Worm (Caenorhabditis elegans) whole organism, L4 larva: ENCODE results near the gene F11A5.17.
A peak's percentile ranks its signal among the peaks of the same experiment; 100 is the strongest.

Experiments
- D1046.2 ChIP-seq: fragments of 200-800 bp; sonication (Bioruptor generic); IDR thresholded peaks from 2 replicates; pipeline ENCODE4 v1.3.6; 2022; ENCODE audit warnings: missing genetic modification characterization, missing compliant biosample characterization
- F10B5.3 ChIP-seq: sonication (generic microtip); optimal IDR thresholded peaks from 2 replicates; lab custom pipeline; 2016; ENCODE audit warnings: mild to moderate bottlenecking, missing genetic modification characterization, missing compliant biosample characterization
- F44E2.7 ChIP-seq: fragments of 200-800 bp; sonication (Bioruptor generic); IDR thresholded peaks from 2 replicates; pipeline ENCODE4 v2.1.2; 2022; ENCODE audit warnings: missing genetic modification characterization, missing compliant biosample characterization
- F49E8.2 ChIP-seq: sonication (generic microtip); optimal IDR thresholded peaks from 2 replicates; lab custom pipeline; 2016; ENCODE audit warnings: missing compliant biosample characterization, mild to moderate bottlenecking, missing genetic modification characterization, borderline replicate concordance
- ZK337.2 ChIP-seq: fragments of 200-800 bp; sonication (Bioruptor generic); IDR thresholded peaks from 2 replicates; pipeline ENCODE4 v1.3.6; 2022; ENCODE audit warnings: missing genetic modification reagents, missing genetic modification characterization, missing compliant biosample characterization
- ceh-28 ChIP-seq: fragments of 150-350 bp; optimal IDR thresholded peaks from 2 replicates; lab custom pipeline; 2014; ENCODE audit warnings: missing biosample characterization, missing genetic modification reagents, missing genetic modification characterization
- ceh-62 ChIP-seq: sonication (generic microtip); optimal IDR thresholded peaks from 2 replicates; lab custom pipeline; 2017; ENCODE audit warnings: missing biosample characterization, missing genetic modification characterization
- daf-12 ChIP-seq: fragments of 150-350 bp; optimal IDR thresholded peaks from 2 replicates; lab custom pipeline; 2014; ENCODE audit warnings: missing biosample characterization, missing genetic modification reagents, missing genetic modification characterization
- daf-16 ChIP-seq, 3 experiments: sonication (generic microtip); optimal IDR thresholded peaks; 2 replicates each; lab custom pipeline; 2016 to 2017; ENCODE audit warnings: missing genetic modification characterization in 3 of 3, missing genetic modification reagents in 3 of 3, mild to moderate bottlenecking in 2 of 3, missing compliant biosample characterization in 2 of 3, missing biosample characterization in 1 of 3, moderate library complexity in 1 of 3
- gei-8 ChIP-seq: fragments of 200-800 bp; sonication (Bioruptor generic); optimal IDR thresholded peaks from 2 replicates; lab custom pipeline; 2018; ENCODE audit warnings: mild to moderate bottlenecking, missing genetic modification characterization, missing compliant biosample characterization
- hmg-1.1 ChIP-seq: fragments of 200-800 bp; sonication (Bioruptor generic); IDR thresholded peaks from 2 replicates; pipeline ENCODE4 v1.3.6; 2022; ENCODE audit warnings: missing genetic modification reagents, missing genetic modification characterization, missing compliant biosample characterization
- jun-1 ChIP-seq: fragments of 150-350 bp; optimal IDR thresholded peaks from 2 replicates; lab custom pipeline; 2014; ENCODE audit warnings: missing biosample characterization, missing genetic modification reagents, missing genetic modification characterization
- lin-38 ChIP-seq: fragments of 200-800 bp; sonication (Bioruptor generic); IDR thresholded peaks from 2 replicates; pipeline ENCODE4 v1.3.6; 2022; ENCODE audit warnings: missing genetic modification reagents, missing genetic modification characterization, missing compliant biosample characterization
- lsy-2 ChIP-seq, 2 experiments: fragments of 150-350 bp in 1 of 2; sonication (generic microtip) in 1 of 2; optimal IDR thresholded peaks; 2 replicates each; lab custom pipeline; 2014 to 2017; ENCODE audit warnings: missing biosample characterization in 2 of 2, missing genetic modification characterization in 2 of 2
- madf-9 ChIP-seq: fragments of 200-800 bp; sonication (Bioruptor generic); conservative IDR thresholded peaks from 2 replicates; pipeline ENCODE4 v1.3.6; 2022; ENCODE audit warnings: missing genetic modification reagents, missing genetic modification characterization, missing compliant biosample characterization
- mdt-29 ChIP-seq: fragments of 200-800 bp; sonication (Bioruptor generic); IDR thresholded peaks from 2 replicates; pipeline ENCODE4 v1.3.6; 2022; ENCODE audit warnings: missing genetic modification reagents, missing genetic modification characterization, missing compliant biosample characterization
- mep-1 ChIP-seq: fragments of 150-350 bp; sonication (generic microtip); optimal IDR thresholded peaks from 3 replicates; lab custom pipeline; 2014; ENCODE audit warnings: missing biosample characterization, missing genetic modification characterization
- mes-2 ChIP-seq: sonication (generic microtip); optimal IDR thresholded peaks from 2 replicates; lab custom pipeline; 2016; ENCODE audit warnings: missing genotype, mild to moderate bottlenecking, missing genetic modification characterization, missing compliant biosample characterization; ENCODE audit not compliant: poor library complexity, severe bottlenecking
- mxl-2 ChIP-seq: fragments of 200-800 bp; sonication (Bioruptor generic); conservative IDR thresholded peaks from 2 replicates; pipeline ENCODE4 v1.3.6; 2022; ENCODE audit warnings: missing genetic modification reagents, missing genetic modification characterization, missing compliant biosample characterization
- mxl-3 ChIP-seq: fragments of 200-800 bp; sonication (Bioruptor generic); optimal IDR thresholded peaks from 2 replicates; lab custom pipeline; 2018; ENCODE audit warnings: mild to moderate bottlenecking, missing genetic modification characterization, missing compliant biosample characterization
- nhr-10 ChIP-seq: fragments of 150-350 bp; optimal IDR thresholded peaks from 2 replicates; lab custom pipeline; 2014; ENCODE audit warnings: missing biosample characterization, missing genetic modification characterization
- nhr-102 ChIP-seq: sonication (generic microtip); optimal IDR thresholded peaks from 2 replicates; lab custom pipeline; 2016; ENCODE audit warnings: mild to moderate bottlenecking, missing genetic modification characterization, moderate library complexity, missing compliant biosample characterization
- nhr-111 ChIP-seq: fragments of 200-800 bp; sonication (Bioruptor generic); optimal IDR thresholded peaks from 2 replicates; lab custom pipeline; 2018; ENCODE audit warnings: mild to moderate bottlenecking, missing genetic modification characterization, missing compliant biosample characterization
- nhr-237 ChIP-seq: sonication (generic microtip); optimal IDR thresholded peaks from 2 replicates; lab custom pipeline; 2017; ENCODE audit warnings: missing biosample characterization, missing genetic modification characterization
- nhr-28 ChIP-seq: fragments of 150-350 bp; optimal IDR thresholded peaks from 2 replicates; lab custom pipeline; 2014; ENCODE audit warnings: missing biosample characterization, missing genetic modification characterization
- nhr-48 ChIP-seq: sonication (generic microtip); optimal IDR thresholded peaks from 2 replicates; lab custom pipeline; 2016; ENCODE audit warnings: mild to moderate bottlenecking, missing genetic modification characterization, missing compliant biosample characterization
- pha-4 ChIP-seq, 2 experiments: fragments of 150-350 bp in 1 of 2; fragments of 200-800 bp in 1 of 2; sonication (Bioruptor generic) in 1 of 2; IDR thresholded peaks in 1 of 2; optimal IDR thresholded peaks in 1 of 2; 2 replicates each; pipeline versions ENCODE4 v1.3.6 to Lab custom; 2014 to 2022; ENCODE audit warnings: missing genetic modification characterization in 2 of 2, missing genetic modification reagents in 2 of 2, missing biosample characterization in 1 of 2, missing compliant biosample characterization in 1 of 2
- php-3 ChIP-seq: fragments of 200-800 bp; sonication (Bioruptor generic); IDR thresholded peaks from 2 replicates; pipeline ENCODE4 v1.3.6; 2022; ENCODE audit warnings: missing genetic modification reagents, missing genetic modification characterization, missing compliant biosample characterization
- pqm-1 ChIP-seq: sonication (generic microtip); optimal IDR thresholded peaks from 2 replicates; lab custom pipeline; 2017; ENCODE audit warnings: missing biosample characterization, missing genetic modification characterization
- sdz-12 ChIP-seq: fragments of 200-800 bp; sonication (Bioruptor generic); optimal IDR thresholded peaks from 2 replicates; lab custom pipeline; 2018; ENCODE audit warnings: mild to moderate bottlenecking, missing genetic modification characterization, missing compliant biosample characterization
- skn-1 ChIP-seq: fragments of 150-350 bp; optimal IDR thresholded peaks from 2 replicates; lab custom pipeline; 2014; ENCODE audit warnings: missing biosample characterization, missing genetic modification characterization
- snpc-4 ChIP-seq: fragments of 150-350 bp; optimal IDR thresholded peaks from 2 replicates; lab custom pipeline; 2014; ENCODE audit warnings: missing biosample characterization, missing genetic modification characterization
- spr-1 ChIP-seq: sonication (generic microtip); optimal IDR thresholded peaks from 2 replicates; lab custom pipeline; 2016; ENCODE audit warnings: mild to moderate bottlenecking, missing genetic modification characterization, missing compliant biosample characterization
- unc-62 ChIP-seq, 3 experiments: fragments of 150-350 bp in 1 of 3; sonication (generic microtip); optimal IDR thresholded peaks in 2 of 3; peaks in 1 of 3; 1 replicate in 1 of 3; 2 replicates in 2 of 3; lab custom pipeline; 2014 to 2017; ENCODE audit warnings: missing biosample characterization in 3 of 3, missing genetic modification characterization in 3 of 3, missing genetic modification reagents in 3 of 3, missing genotype in 1 of 3
- zag-1 ChIP-seq: fragments of 150-350 bp; optimal IDR thresholded peaks from 2 replicates; lab custom pipeline; 2014; ENCODE audit warnings: missing biosample characterization, missing genetic modification characterization
- zip-2 ChIP-seq: fragments of 150-350 bp; optimal IDR thresholded peaks from 2 replicates; lab custom pipeline; 2014; ENCODE audit warnings: missing biosample characterization, missing genetic modification characterization
- ztf-7 ChIP-seq: fragments of 150-350 bp; optimal IDR thresholded peaks from 2 replicates; lab custom pipeline; 2014; ENCODE audit warnings: missing biosample characterization, missing genetic modification characterization

F11A5.17 gene

DNA sequence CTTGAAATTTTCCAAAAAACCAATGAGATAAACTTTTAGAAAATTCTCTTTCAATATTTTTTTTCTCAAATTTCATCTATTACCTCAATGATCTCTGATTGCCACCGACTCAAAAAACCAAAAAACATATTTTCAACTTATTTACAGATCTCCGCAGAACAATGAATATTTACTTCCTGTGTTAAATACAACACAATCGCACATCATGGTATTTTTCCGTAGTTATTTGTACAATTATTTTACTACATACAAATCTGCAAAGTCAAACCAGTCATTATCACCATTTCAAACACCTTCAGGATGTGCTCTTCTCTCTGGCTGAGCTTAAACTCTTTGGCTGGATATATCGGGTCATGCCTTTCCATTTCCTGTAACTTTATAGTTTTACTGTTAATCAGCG, 35.9 kb upstream of the F11A5.17 start, which contains the start of gene str-108:
str-108 (plus strand) TSS at position 301 of the 400 bp plus-strand sequence.
- TF ChIP-seq D1046.2 (GFP tag; lab: Robert Waterston, UW) = no peak
- TF ChIP-seq nhr-102 (tag; lab: Kevin White, UChicago) = no peak
- TF ChIP-seq lsy-2 (tag; optimal IDR thresholded peaks at IDR 0.05; lab: Kevin White, UChicago) = no peak
- no peak for TF ChIP-seq nhr-111 (GFP tag; lab: Kevin White, UChicago)
- TF ChIP-seq F10B5.3 (tag; lab: Kevin White, UChicago) = no peak
- no peak for TF ChIP-seq mdt-29
- no peak for TF ChIP-seq mes-2
- TF ChIP-seq mxl-2 (GFP tag; lab: Robert Waterston, UW) = no peak
- no peak for TF ChIP-seq ceh-62
- TF ChIP-seq ztf-7 (tag; lab: Kevin White, UChicago) = no peak
- no peak for TF ChIP-seq skn-1 (tag; lab: Kevin White, UChicago)
- TF ChIP-seq sdz-12 = no peak

- TF ChIP-seq nhr-237 (tag; lab: Kevin White, UChicago) (no peak), jun-1 (no peak), mdt-29 (no peak), ceh-28 (tag; lab: Kevin White, UChicago) (no peak), nhr-10 (tag; lab: Kevin White, UChicago) (no peak), zag-1 (tag; lab: Kevin White, UChicago) (no peak), F44E2.7 (GFP tag; lab: Robert Waterston, UW) (no peak), nhr-111 (GFP tag; lab: Kevin White, UChicago) (no peak), F49E8.2 (no peak), zip-2 (tag; lab: Kevin White, UChicago) (no peak), D1046.2 (GFP tag; lab: Robert Waterston, UW) (no peak), daf-12 (tag; lab: Kevin White, UChicago) (no peak)
These were observed 32.8 kb upstream of the F11A5.17 start, which contains the start of gene str-111 for ce11 chrV:16169026-16169425. Gene str-111 (minus strand): TSS chrV:16169126.

- TF ChIP-seq unc-62 (GFP tag; optimal IDR thresholded peaks at IDR 0.05 in 1 of 2; lab: Kevin White, UChicago) (peak in 1 of 2 experiments; percentile 41), unc-62 (tag; optimal IDR thresholded peaks at IDR 0.05; lab: Kevin White, UChicago) (no peak), mxl-3 (GFP tag; lab: Kevin White, UChicago) (no peak)
These were observed 30.1 kb upstream of the F11A5.17 start, which contains the start of gene K05D4.9 for ce11 chrV:16171721-16172120. Gene K05D4.9 (minus strand): TSS chrV:16171821.

DNA sequence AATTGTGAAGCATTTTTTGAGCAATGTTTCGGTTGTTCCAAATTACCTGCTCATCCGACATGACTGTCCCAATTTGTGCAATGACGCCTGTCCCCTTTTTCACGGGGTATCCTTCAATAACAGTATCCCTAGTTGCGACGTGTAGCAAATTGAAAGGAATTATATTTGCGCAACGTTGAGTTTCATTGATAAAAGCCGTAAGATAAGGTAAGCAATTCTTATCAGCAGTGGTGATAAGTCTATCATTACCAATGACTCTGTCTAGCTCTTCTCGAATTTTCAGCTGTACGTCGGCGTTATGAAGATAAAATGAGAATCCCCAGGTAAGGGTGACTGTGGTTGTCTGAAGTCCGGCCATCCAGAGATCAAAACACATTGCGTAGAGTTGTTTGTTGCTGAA, 27.7 kb upstream of the F11A5.17 start:
- TF ChIP-seq skn-1 (tag; lab: Kevin White, UChicago) (no peak), madf-9 (no peak), nhr-102 (tag; lab: Kevin White, UChicago) (no peak), lin-38 (GFP tag; lab: Robert Waterston, UW) (no peak), mxl-3 (GFP tag; lab: Kevin White, UChicago) (no peak)

DNA sequence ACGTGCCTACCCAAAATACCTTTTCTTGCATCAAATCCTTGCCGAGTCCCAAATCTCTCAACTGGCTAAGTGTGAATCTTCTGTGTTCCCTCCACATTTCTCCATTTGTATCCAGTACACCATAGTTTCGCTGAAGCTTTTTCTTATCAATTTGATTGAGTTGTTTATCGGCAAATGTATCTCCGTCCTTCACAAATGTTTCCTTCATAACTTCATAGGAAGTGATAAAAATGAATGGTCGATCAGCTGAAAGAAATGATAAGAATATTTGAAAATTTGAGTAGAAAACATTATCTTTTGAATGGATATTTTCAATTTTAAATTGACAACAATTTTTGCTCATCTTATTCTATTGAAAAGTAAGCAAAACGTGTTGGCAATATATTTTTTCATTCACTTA, 26.6 kb upstream of the F11A5.17 start:
- TF ChIP-seq lin-38 (GFP tag; lab: Robert Waterston, UW) (no peak), ZK337.2 (no peak), nhr-111 (GFP tag; lab: Kevin White, UChicago) (no peak), mep-1 (no peak), snpc-4 (tag; lab: Kevin White, UChicago) (no peak), daf-16 (GFP tag; optimal IDR thresholded peaks at IDR 0.05; lab: Kevin White, UChicago) (no peak), daf-16 (tag; optimal IDR thresholded peaks at IDR 0.05; lab: Kevin White, UChicago) (peak; percentile 77), php-3 (GFP tag; lab: Robert Waterston, UW) (peak; percentile 44; the same call in 1 of the 2 replicates), hmg-1.1 (no peak), gei-8 (GFP tag; lab: Kevin White, UChicago) (no peak), nhr-28 (tag; lab: Kevin White, UChicago) (peak; percentile 58), nhr-48 (tag; lab: Kevin White, UChicago) (no peak), pha-4 (GFP tag; IDR thresholded peaks at IDR 0.05; lab: Robert Waterston, UW) (no peak), pha-4 (tag; optimal IDR thresholded peaks at IDR 0.05; lab: Kevin White, UChicago) (no peak), spr-1 (no peak), pqm-1 (tag; lab: Kevin White, UChicago) (peak; percentile 59), ztf-7 (tag; lab: Kevin White, UChicago) (no peak)
- TF ChIP-seq, all 104 proteins: peak for 4
